Fruit fly (Drosophila melanogaster): Measurements from ENCODE around the gene dUTPase.
A peak's percentile ranks its signal among the peaks of the same experiment; 100 is the strongest.

The dUTPase gene

dm6 chr2L:11057333-11058110 is 46.4 kb downstream of the dUTPase start:
- peak; percentile 89 for TF ChIP-seq noc (tag; optimal IDR thresholded peaks at IDR 0.05)

DNA sequence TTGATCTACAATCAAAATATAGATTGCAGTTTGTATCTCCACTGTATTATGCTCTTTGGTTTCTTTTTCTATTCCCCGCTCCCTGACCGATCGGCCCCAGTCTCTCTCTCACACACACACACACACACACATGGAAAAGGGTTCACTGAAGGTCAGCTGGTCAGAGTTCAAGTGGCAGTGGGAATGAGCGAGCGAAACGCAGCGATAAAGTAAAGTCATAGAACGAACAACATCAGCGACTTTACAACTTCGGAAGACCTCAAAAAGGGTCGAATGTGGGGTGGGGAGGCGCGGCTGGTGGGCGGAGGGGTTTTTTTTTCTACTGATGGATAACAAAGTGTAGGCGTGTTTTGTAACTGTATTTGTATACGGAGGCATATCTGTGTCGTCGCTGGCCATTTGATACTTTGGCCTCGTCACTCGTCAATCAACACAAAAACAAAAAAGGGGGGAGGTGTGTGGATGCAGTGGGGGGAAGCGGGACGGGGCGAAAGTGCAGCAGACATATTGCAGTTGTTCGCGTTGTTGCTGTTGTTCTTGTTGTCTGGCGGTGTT is 47.1 kb downstream of the dUTPase start:
- no peak for TF ChIP-seq noc (tag; optimal IDR thresholded peaks at IDR 0.05)

DNA sequence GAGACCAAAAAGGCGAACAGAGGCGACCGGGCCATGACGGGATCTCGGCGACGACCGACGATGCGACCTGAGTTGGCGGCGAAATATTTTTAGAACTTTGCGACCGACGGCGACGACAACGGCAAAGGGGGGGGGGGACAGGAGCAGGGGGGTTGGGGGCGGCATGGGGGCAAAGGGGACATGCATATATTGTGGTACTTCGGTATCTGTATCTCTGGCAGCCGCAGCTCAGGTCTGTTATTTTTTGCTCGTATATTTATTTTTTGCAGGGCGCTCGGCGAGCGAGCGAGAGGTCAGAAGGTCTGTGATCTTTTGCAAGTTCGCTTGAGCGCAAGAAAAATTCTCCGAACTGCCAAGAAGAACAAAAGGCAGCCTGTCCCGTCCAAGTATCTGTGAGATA is 48.1 kb downstream of the dUTPase start:
- TF ChIP-seq noc (tag; optimal IDR thresholded peaks at IDR 0.05): no peak

DNA sequence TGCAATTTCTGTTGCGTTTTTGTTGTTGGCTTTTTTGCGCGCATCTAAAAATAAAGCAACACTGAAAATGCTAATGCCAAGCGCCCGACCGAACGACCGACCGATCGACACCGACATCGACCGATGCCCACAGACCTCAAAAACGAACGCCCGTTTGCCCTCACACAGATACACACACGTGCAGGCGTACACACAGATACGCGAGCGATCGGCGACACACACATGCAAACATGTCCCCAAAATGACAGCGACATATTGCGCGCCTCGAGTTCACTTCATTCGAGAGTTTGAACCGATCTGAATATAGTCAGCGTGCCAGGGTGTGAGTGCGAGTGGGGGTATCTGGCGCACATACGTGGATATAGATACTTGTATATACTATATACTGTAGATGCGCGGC is 50.0 kb downstream of the dUTPase start:
- TF ChIP-seq noc (tag; optimal IDR thresholded peaks at IDR 0.05): no peak
